Fruit fly (Drosophila melanogaster) whole organism, prepupa: ENCODE data around the gene Hsp26.
A peak's percentile ranks its signal among the peaks of the same experiment; 100 is the strongest.

Experiments used
- Blimp-1 ChIP-seq: fragments of 200-800 bp; sonication (Bioruptor generic); optimal IDR thresholded peaks from 3 replicates; lab custom pipeline; 2017; ENCODE audit warnings: missing biosample characterization, missing genetic modification characterization, mild to moderate bottlenecking, moderate library complexity, missing genetic modification reagents
- CG10669 ChIP-seq: fragments of 200-800 bp; sonication (Bioruptor generic); optimal IDR thresholded peaks from 3 replicates; lab custom pipeline; 2018; ENCODE audit warnings: missing biosample characterization, mild to moderate bottlenecking, missing genetic modification characterization, moderate library complexity
- CG11294 ChIP-seq: fragments of 200-800 bp; sonication (Bioruptor generic); IDR thresholded peaks from 2 replicates; pipeline ENCODE4 v1.3.6; 2022; ENCODE audit warnings: missing biosample characterization, missing genetic modification characterization
- CG11762 ChIP-seq: fragments of 200-800 bp; sonication (Bioruptor generic); optimal IDR thresholded peaks from 3 replicates; lab custom pipeline; 2016; ENCODE audit warnings: missing biosample characterization, missing genetic modification characterization; ENCODE audit not compliant: insufficient read depth
- CG11902 ChIP-seq: fragments of 200-800 bp; sonication (Bioruptor generic); optimal IDR thresholded peaks from 3 replicates; lab custom pipeline; 2016; ENCODE audit warnings: missing biosample characterization, missing genetic modification characterization
- CG15336 ChIP-seq: fragments of 200-800 bp; sonication (Bioruptor generic); IDR thresholded peaks from 2 replicates; pipeline ENCODE4 v1.3.6; 2022; ENCODE audit warnings: missing biosample characterization, missing genetic modification characterization
- CG1621 ChIP-seq: fragments of 200-800 bp; sonication (Bioruptor generic); optimal IDR thresholded peaks from 3 replicates; lab custom pipeline; 2018; ENCODE audit warnings: missing biosample characterization, mild to moderate bottlenecking, missing genetic modification characterization
- CG16779 ChIP-seq: fragments of 200-800 bp; sonication (Bioruptor generic); optimal IDR thresholded peaks from 3 replicates; lab custom pipeline; 2017; ENCODE audit warnings: missing biosample characterization, mild to moderate bottlenecking, missing genetic modification characterization
- CG3032 ChIP-seq: fragments of 200-800 bp; optimal IDR thresholded peaks from 2 replicates; lab custom pipeline; 2019; ENCODE audit warnings: missing biosample characterization, mild to moderate bottlenecking, missing genetic modification characterization, moderate library complexity
- CG32006 ChIP-seq: fragments of 200-800 bp; sonication (Bioruptor generic); optimal IDR thresholded peaks from 3 replicates; lab custom pipeline; 2017; ENCODE audit warnings: missing biosample characterization, mild to moderate bottlenecking, missing genetic modification characterization
- CG3919 ChIP-seq: fragments of 200-800 bp; sonication (Bioruptor generic); optimal IDR thresholded peaks from 3 replicates; lab custom pipeline; 2016; ENCODE audit warnings: missing biosample characterization, missing genetic modification characterization
- CG4318 ChIP-seq: fragments of 200-800 bp; sonication (Bioruptor generic); optimal IDR thresholded peaks from 3 replicates; lab custom pipeline; 2017; ENCODE audit warnings: missing biosample characterization, mild to moderate bottlenecking, missing genetic modification characterization
- CG6163 ChIP-seq: fragments of 200-800 bp; sonication (Bioruptor generic); IDR thresholded peaks from 3 replicates; pipeline ENCODE4 v1.3.6; 2022; ENCODE audit warnings: missing biosample characterization, missing genetic modification characterization
- CG6276 ChIP-seq: fragments of 200-800 bp; sonication (Bioruptor generic); optimal IDR thresholded peaks from 2 replicates; lab custom pipeline; 2017; ENCODE audit warnings: missing biosample characterization, mild to moderate bottlenecking, missing genetic modification characterization
- CG6808 ChIP-seq: fragments of 200-800 bp; sonication (Bioruptor generic); optimal IDR thresholded peaks from 3 replicates; lab custom pipeline; 2017; ENCODE audit warnings: missing biosample characterization, missing genetic modification characterization, mild to moderate bottlenecking, moderate library complexity, missing genetic modification reagents
- CG7368 ChIP-seq: fragments of 200-800 bp; sonication (Bioruptor generic); optimal IDR thresholded peaks from 3 replicates; lab custom pipeline; 2016; ENCODE audit warnings: missing biosample characterization, missing genetic modification characterization
- CG8119 ChIP-seq: fragments of 200-800 bp; sonication (Bioruptor generic); IDR thresholded peaks from 3 replicates; pipeline ENCODE4 v1.3.6; 2022; ENCODE audit warnings: missing biosample characterization, missing genetic modification characterization
- CG8319 ChIP-seq: fragments of 200-800 bp; sonication (Bioruptor generic); optimal IDR thresholded peaks from 3 replicates; lab custom pipeline; 2016; ENCODE audit warnings: missing biosample characterization, missing genetic modification characterization
- CG9139 ChIP-seq: fragments of 200-800 bp; sonication (Bioruptor generic); optimal IDR thresholded peaks from 3 replicates; lab custom pipeline; 2017; ENCODE audit warnings: missing biosample characterization, mild to moderate bottlenecking, missing genetic modification characterization
- Eip75B ChIP-seq: fragments of 200-800 bp; sonication (Bioruptor generic); optimal IDR thresholded peaks from 3 replicates; lab custom pipeline; 2016; ENCODE audit warnings: missing biosample characterization, missing genetic modification characterization
- Eip78C ChIP-seq: fragments of 200-800 bp; sonication (Bioruptor generic); peaks from one replicate; lab custom pipeline; 2016; ENCODE audit warnings: missing biosample characterization, missing genetic modification characterization
- Ets96B ChIP-seq: fragments of 200-800 bp; optimal IDR thresholded peaks from 2 replicates; lab custom pipeline; 2019; ENCODE audit warnings: missing biosample characterization, mild to moderate bottlenecking, missing genetic modification characterization, moderate library complexity
- Lpt ChIP-seq: fragments of 200-800 bp; sonication (Bioruptor generic); optimal IDR thresholded peaks from 3 replicates; lab custom pipeline; 2016; ENCODE audit warnings: missing biosample characterization, missing genetic modification characterization
- Met ChIP-seq: fragments of 200-800 bp; sonication (Bioruptor generic); optimal IDR thresholded peaks from 3 replicates; lab custom pipeline; 2016; ENCODE audit warnings: missing biosample characterization, missing genetic modification characterization
- OdsH ChIP-seq: fragments of 200-800 bp; sonication (Bioruptor generic); optimal IDR thresholded peaks from 3 replicates; lab custom pipeline; 2016; ENCODE audit warnings: missing biosample characterization, missing genetic modification characterization
- Smox ChIP-seq: fragments of 200-800 bp; sonication (Bioruptor generic); optimal IDR thresholded peaks from 3 replicates; lab custom pipeline; 2016; ENCODE audit warnings: missing biosample characterization, missing genetic modification characterization
- Sox14 ChIP-seq: fragments of 200-800 bp; sonication (Bioruptor generic); optimal IDR thresholded peaks from 3 replicates; lab custom pipeline; 2016; ENCODE audit warnings: missing biosample characterization, missing genetic modification characterization
- cyc ChIP-seq: fragments of 200-800 bp; sonication (Bioruptor generic); optimal IDR thresholded peaks from 3 replicates; lab custom pipeline; 2016; ENCODE audit warnings: missing biosample characterization, missing genetic modification characterization
- esn ChIP-seq: fragments of 200-800 bp; sonication (Bioruptor generic); optimal IDR thresholded peaks from 2 replicates; lab custom pipeline; 2016; ENCODE audit warnings: missing biosample characterization, mild to moderate bottlenecking, missing genetic modification characterization, moderate library complexity
- lz ChIP-seq: fragments of 200-800 bp; sonication (Bioruptor generic); optimal IDR thresholded peaks from 3 replicates; lab custom pipeline; 2016; ENCODE audit warnings: missing biosample characterization, missing genetic modification characterization
- net ChIP-seq: fragments of 200-800 bp; sonication (Bioruptor generic); optimal IDR thresholded peaks from 3 replicates; lab custom pipeline; 2016; ENCODE audit warnings: missing biosample characterization, missing genetic modification characterization
- pdm3 ChIP-seq: fragments of 200-800 bp; sonication (Bioruptor generic); optimal IDR thresholded peaks from 3 replicates; lab custom pipeline; 2016; ENCODE audit warnings: missing biosample characterization, missing genetic modification characterization
- salr ChIP-seq, 2 experiments: fragments of 200-800 bp; sonication (Bioruptor generic); optimal IDR thresholded peaks; 3 replicates each; lab custom pipeline; 2016 to 2018; ENCODE audit warnings: missing biosample characterization in 2 of 2, missing genetic modification characterization in 2 of 2, mild to moderate bottlenecking in 1 of 2
- spab ChIP-seq: fragments of 200-800 bp; sonication (Bioruptor generic); optimal IDR thresholded peaks from 2 replicates; lab custom pipeline; 2017; ENCODE audit warnings: missing biosample characterization, mild to moderate bottlenecking, missing genetic modification characterization, missing genetic modification reagents
- ss ChIP-seq, 2 experiments: fragments of 200-800 bp; sonication (Bioruptor generic); optimal IDR thresholded peaks; 2 replicates in 1 of 2; 3 replicates in 1 of 2; lab custom pipeline; 2017 to 2018; ENCODE audit warnings: mild to moderate bottlenecking in 2 of 2, missing biosample characterization in 2 of 2, missing genetic modification characterization in 2 of 2, moderate library complexity in 1 of 2
- vri ChIP-seq: fragments of 200-800 bp; sonication (Bioruptor generic); optimal IDR thresholded peaks from 3 replicates; lab custom pipeline; 2016; ENCODE audit warnings: missing biosample characterization, mild to moderate bottlenecking, missing genetic modification characterization

Hsp26 gene

DNA sequence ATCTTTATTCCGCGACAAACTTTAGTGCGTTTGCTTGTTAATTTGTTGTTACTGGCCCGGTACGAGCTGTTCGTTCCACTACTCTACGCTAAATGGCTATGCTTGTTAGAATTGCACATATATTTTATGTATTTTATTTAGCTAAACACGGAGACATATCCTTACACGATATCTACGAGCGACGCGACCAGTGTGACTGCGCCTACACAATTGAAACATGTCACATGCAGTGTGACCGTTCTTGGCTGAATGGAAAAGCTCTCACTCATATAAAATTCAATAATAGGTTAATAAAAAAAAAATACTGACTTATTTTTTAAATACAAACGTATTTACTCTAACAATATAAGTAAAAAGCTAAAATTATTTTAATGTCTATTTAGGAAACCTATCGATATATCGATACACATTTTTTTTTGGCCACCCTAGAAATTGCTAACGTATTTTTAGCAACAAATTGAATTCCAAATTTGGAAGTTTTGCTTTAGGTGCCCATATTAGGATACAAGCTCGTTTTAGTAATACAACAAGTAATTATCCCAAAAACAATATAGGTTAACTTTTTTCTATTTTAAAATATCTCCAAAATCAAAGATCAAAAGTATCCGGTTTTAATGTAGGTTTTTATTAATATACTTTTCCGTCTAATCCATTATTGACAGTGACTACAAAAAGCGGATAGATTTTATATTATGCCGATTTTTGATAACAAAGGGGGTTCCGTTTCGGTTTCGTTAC lies 22.0 kb upstream of the Hsp26 start, which contains the start of gene CG4080 (continued):
- TF ChIP-seq pdm3 (GFP tag; lab: Kevin White, UChicago), result no peak
- TF ChIP-seq Sox14 (GFP tag; lab: Kevin White, UChicago), result peak; percentile 21
- TF ChIP-seq CG8319 (GFP tag; lab: Kevin White, UChicago), result no peak
- TF ChIP-seq CG3032 (tag; lab: Kevin White, UChicago), result no peak
- TF ChIP-seq vri, result peak; percentile 40
- TF ChIP-seq Eip75B (GFP tag; lab: Kevin White, UChicago), result peak; percentile 7
- no peak for TF ChIP-seq Blimp-1 (GFP tag; lab: Kevin White, UChicago)
- TF ChIP-seq CG6163 (GFP tag; lab: Robert Waterston, UW), result no peak
- no peak for TF ChIP-seq Smox (GFP tag; lab: Kevin White, UChicago)

DNA sequence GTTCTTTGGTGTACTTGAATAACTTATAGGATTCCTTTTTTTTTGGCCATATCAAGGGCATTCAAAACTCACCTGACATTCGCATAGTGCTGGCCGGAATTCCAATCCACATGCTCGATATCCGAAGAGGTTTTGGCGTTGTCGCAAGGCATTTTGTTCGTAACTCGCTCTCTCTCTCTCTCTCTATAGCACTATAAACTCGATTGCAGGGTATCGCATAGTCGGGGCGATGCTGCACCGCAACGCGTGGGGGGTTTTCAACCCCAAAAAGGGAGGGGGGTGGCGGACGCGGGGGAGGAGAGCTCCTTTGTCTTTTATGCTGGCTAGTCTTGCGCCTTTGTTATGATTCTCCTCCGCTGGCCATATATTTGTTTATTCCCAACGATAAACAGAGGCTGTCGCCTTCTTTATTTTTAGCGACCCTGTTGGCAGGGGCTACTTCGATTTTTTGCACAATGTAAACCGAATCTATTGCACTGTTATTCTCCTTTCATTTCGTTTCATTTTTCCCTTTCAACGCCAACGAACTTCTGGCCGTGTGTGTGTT lies 21.3 kb upstream of the Hsp26 start:
- peak; percentile 16 for TF ChIP-seq cyc (GFP tag; lab: Kevin White, UChicago)
- TF ChIP-seq CG11762 (GFP tag; lab: Kevin White, UChicago), result no peak
- peak; percentile 24 to 25 for TF ChIP-seq ss (GFP tag; optimal IDR thresholded peaks at IDR 0.05; lab: Kevin White, UChicago)
- no peak for TF ChIP-seq Met
- TF ChIP-seq CG11294 (GFP tag; lab: Robert Waterston, UW), result peak; percentile 39
- TF ChIP-seq Smox (GFP tag; lab: Kevin White, UChicago), result no peak
- TF ChIP-seq Sox14 (GFP tag; lab: Kevin White, UChicago), result peak; percentile 19
- TF ChIP-seq Ets96B (tag; lab: Kevin White, UChicago), result peak; percentile 8
- TF ChIP-seq esn (GFP tag; lab: Kevin White, UChicago), result no peak
- TF ChIP-seq CG1621, result peak; percentile 8
- peak; percentile 11 for TF ChIP-seq CG7368
- peak; percentile 57 for TF ChIP-seq CG3919
- no peak for TF ChIP-seq Blimp-1 (GFP tag; lab: Kevin White, UChicago)
- TF ChIP-seq Eip78C (GFP tag; lab: Kevin White, UChicago), result peak; percentile 50
- TF ChIP-seq CG11902, result peak; percentile 3
- TF ChIP-seq CG10669 (GFP tag; lab: Kevin White, UChicago), result peak; percentile 21
- TF ChIP-seq CG3032 (tag; lab: Kevin White, UChicago), result peak; percentile 39
- TF ChIP-seq net (GFP tag; lab: Kevin White, UChicago), result peak; percentile 6
- TF ChIP-seq CG8119 (GFP tag; lab: Robert Waterston, UW), result 0 out of 3 replicates have a peak, but pooled peaks have one; percentile 25
- TF ChIP-seq CG6276 (GFP tag; lab: Kevin White, UChicago), result no peak
- TF ChIP-seq CG6163 (GFP tag; lab: Robert Waterston, UW), result peak; percentile 31; the same call in 1 of the 3 replicates
- TF ChIP-seq OdsH (GFP tag; lab: Kevin White, UChicago), result peak; percentile 21
- TF ChIP-seq salr (GFP tag; optimal IDR thresholded peaks at IDR 0.05; lab: Kevin White, UChicago), result peak in 1 of 2 experiments; percentile 12
- peak; percentile 14 for TF ChIP-seq spab (GFP tag; lab: Kevin White, UChicago)
- peak; percentile 5 for TF ChIP-seq CG6808 (GFP tag; lab: Kevin White, UChicago)

DNA sequence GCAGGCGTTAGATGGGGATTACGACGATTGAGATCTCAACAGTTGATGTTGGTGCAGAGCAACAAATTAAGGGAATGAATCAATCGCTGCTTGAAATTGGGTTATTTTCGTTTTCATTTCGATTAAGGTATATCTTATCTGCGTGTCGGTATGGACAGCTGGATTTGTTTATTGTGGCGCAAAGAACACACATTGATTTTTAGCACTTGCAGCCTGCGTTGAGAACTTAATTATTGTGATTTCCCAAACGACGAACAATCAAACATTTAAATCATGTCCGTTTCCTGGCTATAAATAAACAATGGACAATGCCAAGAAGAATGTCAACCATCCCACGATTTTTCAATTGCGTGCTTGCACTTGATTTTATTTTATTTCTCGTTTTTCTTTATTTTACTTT lies 20.8 kb upstream of the Hsp26 start:
- TF ChIP-seq salr (GFP tag; optimal IDR thresholded peaks at IDR 0.05; lab: Kevin White, UChicago) (no peak), lz (GFP tag; lab: Kevin White, UChicago) (no peak), Eip75B (GFP tag; lab: Kevin White, UChicago) (no peak), CG7368 (no peak), CG15336 (GFP tag; lab: Robert Waterston, UW) (no peak), CG32006 (no peak), CG6276 (GFP tag; lab: Kevin White, UChicago) (no peak), Lpt (GFP tag; lab: Kevin White, UChicago) (no peak), CG4318 (GFP tag; lab: Kevin White, UChicago) (no peak), CG9139 (GFP tag; lab: Kevin White, UChicago) (no peak), CG16779 (tag; lab: Kevin White, UChicago) (no peak), cyc (GFP tag; lab: Kevin White, UChicago) (no peak)
